Fruit fly (Drosophila melanogaster): ENCODE measurements around the gene CG11857.

Gene CG11857

DNA sequence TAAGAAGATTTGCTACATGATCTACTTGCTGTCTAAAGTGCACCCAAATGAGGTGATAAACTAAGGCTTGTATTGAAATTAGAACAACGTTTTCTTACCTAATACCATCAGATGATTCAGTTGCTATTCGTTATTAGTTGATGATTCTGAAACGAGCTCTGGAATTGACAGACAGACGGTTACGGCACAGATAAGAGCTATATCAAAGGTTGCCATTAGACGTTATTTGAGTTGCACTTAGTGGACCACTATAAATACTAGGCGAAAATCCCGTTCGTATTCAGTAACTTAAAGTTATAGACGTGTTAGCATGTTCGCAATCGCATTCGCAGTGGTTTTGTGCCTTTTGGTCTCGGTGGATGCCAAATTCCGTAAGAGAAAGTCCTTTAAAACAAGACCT is 18.8 kb upstream of the CG11857 start, which contains the start of gene to:
to (plus strand) TSS at position 301 of the 400 bp plus-strand sequence.
- TF ChIP-seq Eip93F (GFP tag; optimal IDR thresholded peaks at IDR 0.05): no peak
- TF ChIP-seq CG4318 (GFP tag; optimal IDR thresholded peaks at IDR 0.05): no peak
- no peak for TF ChIP-seq CG6163 (GFP tag; IDR thresholded peaks at IDR 0.05)
- no peak for TF ChIP-seq Sox102F (GFP tag; optimal IDR thresholded peaks at IDR 0.05)

DNA sequence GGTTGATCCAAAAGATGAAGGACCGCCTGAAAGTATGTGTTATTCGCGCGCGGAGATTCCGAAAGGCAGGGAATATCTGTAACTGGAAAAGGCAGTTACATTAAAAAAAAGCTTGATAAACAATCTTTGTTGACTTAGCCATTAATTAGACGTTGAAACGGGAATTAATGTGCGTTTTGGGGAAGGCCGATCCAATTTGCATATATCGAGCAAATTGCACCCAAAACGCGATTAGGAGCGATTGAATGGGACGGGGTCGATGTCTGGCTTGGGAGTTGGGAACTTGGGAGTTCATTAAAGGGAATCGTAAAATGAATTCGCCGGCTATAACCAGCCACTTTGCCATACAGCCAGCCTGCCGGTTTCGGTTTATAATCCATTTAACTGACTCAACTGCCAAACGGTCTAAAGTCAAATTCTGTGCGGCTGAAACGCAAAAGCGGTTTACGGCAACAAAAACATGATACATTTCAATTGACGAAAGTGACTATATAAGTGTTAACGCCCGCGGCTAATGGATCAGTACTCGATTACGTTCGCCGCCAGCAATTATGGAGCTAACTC is 17.1 kb upstream of the CG11857 start, which contains the start of gene CG11854:
CG11854 (plus strand) TSS at position 514 of the 564 bp plus-strand sequence.
- TF ChIP-seq Lpt (GFP tag; optimal IDR thresholded peaks at IDR 0.05) (no peak), CG10669 (GFP tag; optimal IDR thresholded peaks at IDR 0.05) (no peak), Ets21C (GFP tag; optimal IDR thresholded peaks at IDR 0.05) (no peak), CG8319 (GFP tag; optimal IDR thresholded peaks at IDR 0.05) (no peak), pdm3 (GFP tag; optimal IDR thresholded peaks at IDR 0.05) (no peak), OdsH (GFP tag; optimal IDR thresholded peaks at IDR 0.05) (no peak), CG11294 (GFP tag; IDR thresholded peaks at IDR 0.05) (no peak), dsx (GFP tag; optimal IDR thresholded peaks at IDR 0.05; ENCODE audit: poor library complexity, severe bottlenecking) (no peak), lz (GFP tag; optimal IDR thresholded peaks at IDR 0.05) (no peak), cyc (GFP tag; optimal IDR thresholded peaks at IDR 0.05) (no peak), CG3032 (tag; optimal IDR thresholded peaks at IDR 0.05) (no peak)

DNA sequence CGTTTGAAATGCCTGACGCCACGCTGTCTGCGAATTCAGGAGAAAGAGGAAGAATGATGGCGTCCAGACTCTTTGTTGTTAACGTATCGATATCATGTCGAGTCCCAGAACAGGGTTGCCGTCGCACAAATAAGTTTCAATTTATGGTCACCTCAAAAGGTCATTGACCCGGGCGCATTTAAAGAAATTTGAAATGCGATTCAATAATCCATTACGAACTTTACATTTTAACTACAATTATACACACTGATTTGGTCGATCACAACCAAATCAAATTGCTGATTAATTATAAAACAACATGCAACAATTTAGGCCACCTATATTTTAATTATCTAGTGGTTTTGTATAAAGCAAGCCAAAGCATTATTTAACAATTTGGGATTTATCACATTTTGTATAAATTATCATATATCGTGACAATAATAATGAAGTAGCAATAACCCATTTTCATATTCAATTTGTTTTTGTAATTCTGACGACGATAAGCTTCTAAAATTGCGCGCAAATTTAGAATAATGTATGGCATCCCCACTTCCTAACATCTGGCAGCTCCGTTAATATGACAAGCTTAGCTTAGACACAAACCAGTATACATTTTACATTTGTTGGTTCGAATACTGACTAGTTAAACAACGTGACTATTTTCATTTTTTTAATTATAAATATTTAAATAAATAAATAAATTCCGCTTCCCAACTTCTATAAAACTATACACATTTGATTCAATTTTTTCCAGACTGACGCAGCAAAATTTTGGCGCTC is 13.5 kb upstream of the CG11857 start, which contains the start of gene bam:
bam (minus strand) TSS at position 58 of the 762 bp plus-strand sequence.
- peak; percentile 11 for TF ChIP-seq fkh (GFP tag; optimal IDR thresholded peaks at IDR 0.05)
- TF ChIP-seq OdsH (GFP tag; optimal IDR thresholded peaks at IDR 0.05): no peak
- peak; percentile 75 for TF ChIP-seq svp (GFP tag)

DNA sequence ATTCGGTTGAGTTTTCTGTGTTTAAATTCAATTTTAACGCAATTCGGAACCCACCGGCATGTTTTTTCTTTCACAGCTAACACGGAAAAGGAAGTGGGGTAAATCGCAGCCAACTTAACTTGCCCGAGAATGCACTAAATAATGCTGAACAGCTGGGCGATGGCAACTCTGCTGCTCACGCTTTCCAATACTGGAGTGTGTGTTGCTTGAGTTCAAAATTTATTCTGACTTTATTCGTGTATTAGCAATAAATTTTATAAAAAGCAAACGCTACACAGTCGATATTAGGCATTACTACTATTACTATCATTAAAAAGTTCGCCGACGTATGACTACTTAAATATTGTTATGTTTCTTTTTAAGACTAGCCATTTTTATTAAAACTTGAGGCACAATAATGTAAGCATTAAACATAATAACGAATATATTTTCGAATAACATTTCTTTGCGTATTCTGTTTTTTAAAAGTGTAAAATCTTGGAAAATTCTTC is 11.3 kb upstream of the CG11857 start, which contains the start of the genes RpS27 and Nup37:
RpS27 (minus strand) TSS at position 136 of the 491 bp plus-strand sequence.
Nup37 (plus strand) TSS at position 280 of the 491 bp plus-strand sequence.
- TF ChIP-seq CG3032 (tag; optimal IDR thresholded peaks at IDR 0.05) (peak; percentile 88), CG34406 (GFP tag; optimal IDR thresholded peaks at IDR 0.05) (peak; percentile 92), CG10631 (GFP tag; optimal IDR thresholded peaks at IDR 0.05) (peak; percentile 88), fd59A (GFP tag; optimal IDR thresholded peaks at IDR 0.05) (peak; percentile 90), cyc (GFP tag; optimal IDR thresholded peaks at IDR 0.05) (peak; percentile 98), Eip78C (GFP tag) (peak; percentile 97), CG6808 (GFP tag; optimal IDR thresholded peaks at IDR 0.05) (peak; percentile 90), Blimp-1 (GFP tag; optimal IDR thresholded peaks at IDR 0.05) (peak; percentile 90), Eip75B (GFP tag; optimal IDR thresholded peaks at IDR 0.05) (peak; percentile 96), Ets96B (tag; optimal IDR thresholded peaks at IDR 0.05) (peak; percentile 70), Hr39 (GFP tag; optimal IDR thresholded peaks at IDR 0.05) (peak; percentile 97), CG1621 (tag; optimal IDR thresholded peaks at IDR 0.05) (peak; percentile 90), CG10669 (GFP tag; optimal IDR thresholded peaks at IDR 0.05) (peak; percentile 87), CG9139 (GFP tag; optimal IDR thresholded peaks at IDR 0.05) (peak; percentile 94), Ets21C (GFP tag; optimal IDR thresholded peaks at IDR 0.05) (peak; percentile 89), acj6 (GFP tag; optimal IDR thresholded peaks at IDR 0.05) (peak; percentile 92), fd85E (GFP tag; optimal IDR thresholded peaks at IDR 0.05) (peak; percentile 89), CG11294 (GFP tag; IDR thresholded peaks at IDR 0.05) (peak; percentile 77), CG11762 (GFP tag; optimal IDR thresholded peaks at IDR 0.05; ENCODE audit: insufficient read depth) (peak; percentile 88), Gug (GFP tag; IDR thresholded peaks at IDR 0.05) (peak; percentile 77), ss (GFP tag; optimal IDR thresholded peaks at IDR 0.05) (peak; percentile 85 to 93), dac (GFP tag; optimal IDR thresholded peaks at IDR 0.05) (peak; percentile 91), Sox14 (GFP tag; optimal IDR thresholded peaks at IDR 0.05) (peak; percentile 91), pdm3 (GFP tag; optimal IDR thresholded peaks at IDR 0.05) (peak; percentile 94), fkh (GFP tag; optimal IDR thresholded peaks at IDR 0.05) (peak; percentile 94), CG32006 (GFP tag; optimal IDR thresholded peaks at IDR 0.05) (peak; percentile 75), svp (GFP tag) (no peak), CG15336 (GFP tag; IDR thresholded peaks at IDR 0.05) (0 out of 2 replicates have a peak, but pooled peaks have one; percentile 24), Eip93F (GFP tag; optimal IDR thresholded peaks at IDR 0.05) (no peak), Smox (GFP tag; optimal IDR thresholded peaks at IDR 0.05) (peak; percentile 91), spab (GFP tag; optimal IDR thresholded peaks at IDR 0.05) (peak; percentile 76), achi (GFP tag; optimal IDR thresholded peaks at IDR 0.05) (peak; percentile 93), CG8319 (GFP tag; optimal IDR thresholded peaks at IDR 0.05) (peak; percentile 95), Sox102F (GFP tag; optimal IDR thresholded peaks at IDR 0.05) (peak; percentile 95), CG8632 (GFP tag; optimal IDR thresholded peaks at IDR 0.05) (peak; percentile 89)

All from whole organism, prepupa.